Fruit fly (Drosophila melanogaster) whole organism, embryonic: Measurements from ENCODE around the gene Ca-Ma2d.

ENCODE experiments used
- CG11456 ChIP-seq: fragments of 200-800 bp; sonication (Bioruptor generic); IDR thresholded peaks from 3 replicates; pipeline ENCODE4 v1.3.6; 2022; ENCODE audit warnings: missing biosample characterization, missing genetic modification characterization
- CG14441 ChIP-seq: fragments of 200-800 bp; sonication (Bioruptor generic); IDR thresholded peaks from 2 replicates; pipeline ENCODE4 v1.3.6; 2022; ENCODE audit warnings: missing biosample characterization, missing genetic modification characterization
- CG32767 ChIP-seq: fragments of 200-800 bp; sonication (Bioruptor generic); IDR thresholded peaks from 2 replicates; pipeline ENCODE4 v1.3.6; 2022; ENCODE audit warnings: missing biosample characterization, missing genetic modification characterization
- MTF-1 ChIP-seq: fragments of 200-800 bp; sonication (Bioruptor generic); optimal IDR thresholded peaks from 2 replicates; lab custom pipeline; 2018; ENCODE audit warnings: missing biosample characterization, mild to moderate bottlenecking, missing genetic modification characterization, borderline replicate concordance
- Max ChIP-seq: fragments of 200-800 bp; sonication (Bioruptor generic); optimal IDR thresholded peaks from 2 replicates; lab custom pipeline; 2016; ENCODE audit warnings: missing biosample characterization, mild to moderate bottlenecking, missing genetic modification characterization
- Xbp1 ChIP-seq: fragments of 200-800 bp; sonication (Bioruptor generic); optimal IDR thresholded peaks from 3 replicates; lab custom pipeline; 2016; ENCODE audit warnings: missing biosample characterization, mild to moderate bottlenecking, missing genetic modification characterization
- her ChIP-seq: fragments of 200-800 bp; sonication (Bioruptor generic); optimal IDR thresholded peaks from 2 replicates; lab custom pipeline; 2016; ENCODE audit warnings: missing biosample characterization, missing genetic modification characterization
- hth ChIP-seq: fragments of >200 bp; optimal IDR thresholded peaks from 2 replicates; lab custom pipeline; 2017; ENCODE audit warnings: inconsistent platforms
- sisA ChIP-seq: fragments of 200-800 bp; sonication (Bioruptor generic); IDR thresholded peaks from 2 replicates; pipeline ENCODE4 v1.3.6; 2022; ENCODE audit warnings: missing biosample characterization, missing genetic modification characterization

dm6 chr2L:16270667-16271485 is 39.6 kb downstream of the Ca-Ma2d start:
- no peak for TF ChIP-seq MTF-1 (GFP tag; lab: Kevin White, UChicago)
- TF ChIP-seq CG14441 (GFP tag; lab: Robert Waterston, UW) = no peak
- TF ChIP-seq sisA (GFP tag; lab: Robert Waterston, UW) = no peak
- TF ChIP-seq Max (GFP tag; lab: Kevin White, UChicago) = no peak
- no peak for TF ChIP-seq her
- no peak for TF ChIP-seq CG32767
- no peak for TF ChIP-seq hth (lab: Kevin White, UChicago)
- TF ChIP-seq Xbp1 = no peak
- no peak for TF ChIP-seq CG11456 (GFP tag; lab: Robert Waterston, UW)
